Worm (Caenorhabditis elegans) whole organism, L4 larva: ENCODE results near the gene Y39B6A.7.

Experiments
- D1046.2 ChIP-seq: fragments of 200-800 bp; sonication (Bioruptor generic); IDR thresholded peaks from 2 replicates; pipeline ENCODE4 v1.3.6; 2022; ENCODE audit warnings: missing genetic modification characterization, missing compliant biosample characterization
- F44E2.7 ChIP-seq: fragments of 200-800 bp; sonication (Bioruptor generic); IDR thresholded peaks from 2 replicates; pipeline ENCODE4 v2.1.2; 2022; ENCODE audit warnings: missing genetic modification characterization, missing compliant biosample characterization
- F49E8.2 ChIP-seq: sonication (generic microtip); optimal IDR thresholded peaks from 2 replicates; lab custom pipeline; 2016; ENCODE audit warnings: missing compliant biosample characterization, mild to moderate bottlenecking, missing genetic modification characterization, borderline replicate concordance
- Y48G9A.11 ChIP-seq: fragments of 200-800 bp; sonication (Bioruptor generic); IDR thresholded peaks from 2 replicates; pipeline ENCODE4 v1.3.6; 2022; ENCODE audit warnings: missing genetic modification reagents, missing genetic modification characterization, missing compliant biosample characterization
- Y75B8A.6 ChIP-seq: fragments of 200-800 bp; sonication (Bioruptor generic); IDR thresholded peaks from 2 replicates; pipeline ENCODE4 v1.3.6; 2022; ENCODE audit warnings: missing genetic modification reagents, missing genetic modification characterization, missing compliant biosample characterization
- attf-4 ChIP-seq: sonication (generic microtip); optimal IDR thresholded peaks from 3 replicates; lab custom pipeline; 2017; ENCODE audit warnings: missing biosample characterization, missing genetic modification characterization
- cey-2 ChIP-seq: sonication (generic microtip); optimal IDR thresholded peaks from 3 replicates; lab custom pipeline; 2017; ENCODE audit warnings: missing genetic modification characterization, mild to moderate bottlenecking, missing compliant biosample characterization, antibody characterized with exemption, borderline replicate concordance; ENCODE audit not compliant: insufficient read depth
- ctbp-1 ChIP-seq: fragments of 200-800 bp; sonication (Bioruptor generic); IDR thresholded peaks from 2 replicates; pipeline ENCODE4 v1.3.6; 2022; ENCODE audit warnings: missing genetic modification reagents, missing genetic modification characterization, missing compliant biosample characterization
- daf-16 ChIP-seq, 3 experiments: sonication (generic microtip); optimal IDR thresholded peaks; 2 replicates each; lab custom pipeline; 2016 to 2017; ENCODE audit warnings: missing genetic modification characterization in 3 of 3, missing genetic modification reagents in 3 of 3, mild to moderate bottlenecking in 2 of 3, missing compliant biosample characterization in 2 of 3, missing biosample characterization in 1 of 3, moderate library complexity in 1 of 3
- daf-8 ChIP-seq: fragments of 200-800 bp; sonication (Bioruptor generic); IDR thresholded peaks from 2 replicates; pipeline ENCODE4 v1.3.6; 2022; ENCODE audit warnings: missing genetic modification characterization, missing compliant biosample characterization
- egl-43 ChIP-seq: fragments of 200-800 bp; sonication (Bioruptor generic); IDR thresholded peaks from 2 replicates; pipeline ENCODE4 v1.3.6; 2022; ENCODE audit warnings: missing genetic modification reagents, missing genetic modification characterization, missing compliant biosample characterization
- hmg-1.1 ChIP-seq: fragments of 200-800 bp; sonication (Bioruptor generic); IDR thresholded peaks from 2 replicates; pipeline ENCODE4 v1.3.6; 2022; ENCODE audit warnings: missing genetic modification reagents, missing genetic modification characterization, missing compliant biosample characterization
- lin-29 ChIP-seq: fragments of 200-800 bp; sonication (Bioruptor generic); IDR thresholded peaks from 2 replicates; pipeline ENCODE4 v1.3.6; 2022; ENCODE audit warnings: missing genetic modification reagents, missing genetic modification characterization, missing compliant biosample characterization
- lin-38 ChIP-seq: fragments of 200-800 bp; sonication (Bioruptor generic); IDR thresholded peaks from 2 replicates; pipeline ENCODE4 v1.3.6; 2022; ENCODE audit warnings: missing genetic modification reagents, missing genetic modification characterization, missing compliant biosample characterization
- lsy-2 ChIP-seq, 2 experiments: fragments of 150-350 bp in 1 of 2; sonication (generic microtip) in 1 of 2; optimal IDR thresholded peaks; 2 replicates each; lab custom pipeline; 2014 to 2017; ENCODE audit warnings: missing biosample characterization in 2 of 2, missing genetic modification characterization in 2 of 2
- madf-5 ChIP-seq, 2 experiments: fragments of 200-800 bp; sonication (Bioruptor generic); IDR thresholded peaks; 2 replicates each; pipeline ENCODE4 v1.3.6; 2022; ENCODE audit warnings: missing compliant biosample characterization in 2 of 2, missing genetic modification characterization in 2 of 2
- mdt-29 ChIP-seq: fragments of 200-800 bp; sonication (Bioruptor generic); IDR thresholded peaks from 2 replicates; pipeline ENCODE4 v1.3.6; 2022; ENCODE audit warnings: missing genetic modification reagents, missing genetic modification characterization, missing compliant biosample characterization
- mxl-3 ChIP-seq: fragments of 200-800 bp; sonication (Bioruptor generic); optimal IDR thresholded peaks from 2 replicates; lab custom pipeline; 2018; ENCODE audit warnings: mild to moderate bottlenecking, missing genetic modification characterization, missing compliant biosample characterization
- nhr-102 ChIP-seq: sonication (generic microtip); optimal IDR thresholded peaks from 2 replicates; lab custom pipeline; 2016; ENCODE audit warnings: mild to moderate bottlenecking, missing genetic modification characterization, moderate library complexity, missing compliant biosample characterization
- nhr-25 ChIP-seq: sonication (generic microtip); optimal IDR thresholded peaks from 2 replicates; lab custom pipeline; 2017; ENCODE audit warnings: missing genetic modification characterization, mild to moderate bottlenecking, missing compliant biosample characterization, antibody characterized with exemption, moderate library complexity, borderline replicate concordance; ENCODE audit not compliant: insufficient read depth
- nhr-76 ChIP-seq: fragments of 150-350 bp; optimal IDR thresholded peaks from 2 replicates; lab custom pipeline; 2014; ENCODE audit warnings: missing biosample characterization, missing genetic modification characterization
- pha-4 ChIP-seq, 2 experiments: fragments of 150-350 bp in 1 of 2; fragments of 200-800 bp in 1 of 2; sonication (Bioruptor generic) in 1 of 2; IDR thresholded peaks in 1 of 2; optimal IDR thresholded peaks in 1 of 2; 2 replicates each; pipeline versions ENCODE4 v1.3.6 to Lab custom; 2014 to 2022; ENCODE audit warnings: missing genetic modification characterization in 2 of 2, missing genetic modification reagents in 2 of 2, missing biosample characterization in 1 of 2, missing compliant biosample characterization in 1 of 2
- php-3 ChIP-seq: fragments of 200-800 bp; sonication (Bioruptor generic); IDR thresholded peaks from 2 replicates; pipeline ENCODE4 v1.3.6; 2022; ENCODE audit warnings: missing genetic modification reagents, missing genetic modification characterization, missing compliant biosample characterization
- sdz-12 ChIP-seq: fragments of 200-800 bp; sonication (Bioruptor generic); optimal IDR thresholded peaks from 2 replicates; lab custom pipeline; 2018; ENCODE audit warnings: mild to moderate bottlenecking, missing genetic modification characterization, missing compliant biosample characterization
- set-16 ChIP-seq: fragments of 200-800 bp; sonication (Bioruptor generic); IDR thresholded peaks from 2 replicates; pipeline ENCODE4 v1.3.6; 2022; ENCODE audit warnings: missing genetic modification reagents, missing genetic modification characterization, missing compliant biosample characterization
- snpc-4 ChIP-seq: fragments of 150-350 bp; optimal IDR thresholded peaks from 2 replicates; lab custom pipeline; 2014; ENCODE audit warnings: missing biosample characterization, missing genetic modification characterization
- tag-97 ChIP-seq: fragments of 200-800 bp; sonication (Bioruptor generic); IDR thresholded peaks from 2 replicates; pipeline ENCODE4 v1.3.6; 2022; ENCODE audit warnings: missing genetic modification characterization, missing compliant biosample characterization
- unc-62 ChIP-seq, 3 experiments: fragments of 150-350 bp in 1 of 3; sonication (generic microtip); optimal IDR thresholded peaks in 2 of 3; peaks in 1 of 3; 1 replicate in 1 of 3; 2 replicates in 2 of 3; lab custom pipeline; 2014 to 2017; ENCODE audit warnings: missing biosample characterization in 3 of 3, missing genetic modification characterization in 3 of 3, missing genetic modification reagents in 3 of 3, missing genotype in 1 of 3
- zag-1 ChIP-seq: fragments of 150-350 bp; optimal IDR thresholded peaks from 2 replicates; lab custom pipeline; 2014; ENCODE audit warnings: missing biosample characterization, missing genetic modification characterization

Y39B6A.7 gene

ce11 chrV:19189963-19190597 is 41.1 kb upstream of the Y39B6A.7 start, which contains the start of the genes Y39B6A.3 and pph-5 (continued):
- TF ChIP-seq nhr-25 (tag; lab: Kevin White, UChicago) = no peak
- TF ChIP-seq hmg-1.1 (GFP tag; lab: Robert Waterston, UW) = 0 out of 2 replicates have a peak, but pooled peaks have one; percentile 26
- TF ChIP-seq nhr-76 (tag; lab: Kevin White, UChicago) = no peak
- TF ChIP-seq cey-2 (tag; lab: Kevin White, UChicago) = no peak
- no peak for TF ChIP-seq attf-4 (tag; lab: Kevin White, UChicago)
- TF ChIP-seq mdt-29 (GFP tag; lab: Robert Waterston, UW) = no peak
- TF ChIP-seq F49E8.2 (tag; lab: Kevin White, UChicago) = no peak
- TF ChIP-seq ctbp-1 (GFP tag; lab: Robert Waterston, UW) = no peak
- TF ChIP-seq tag-97 (GFP tag; lab: Robert Waterston, UW) = no peak
- TF ChIP-seq daf-16 (GFP tag; optimal IDR thresholded peaks at IDR 0.05; lab: Kevin White, UChicago) = no peak
- no peak for TF ChIP-seq daf-16 (tag; optimal IDR thresholded peaks at IDR 0.05; lab: Kevin White, UChicago)
- TF ChIP-seq daf-8 (GFP tag; lab: Robert Waterston, UW) = no peak
- peak; percentile 99 for TF ChIP-seq Y48G9A.11 (GFP tag; lab: Robert Waterston, UW)
- TF ChIP-seq nhr-102 (tag; lab: Kevin White, UChicago) = no peak
- TF ChIP-seq lin-29 = no peak
- TF ChIP-seq egl-43 = no peak

DNA sequence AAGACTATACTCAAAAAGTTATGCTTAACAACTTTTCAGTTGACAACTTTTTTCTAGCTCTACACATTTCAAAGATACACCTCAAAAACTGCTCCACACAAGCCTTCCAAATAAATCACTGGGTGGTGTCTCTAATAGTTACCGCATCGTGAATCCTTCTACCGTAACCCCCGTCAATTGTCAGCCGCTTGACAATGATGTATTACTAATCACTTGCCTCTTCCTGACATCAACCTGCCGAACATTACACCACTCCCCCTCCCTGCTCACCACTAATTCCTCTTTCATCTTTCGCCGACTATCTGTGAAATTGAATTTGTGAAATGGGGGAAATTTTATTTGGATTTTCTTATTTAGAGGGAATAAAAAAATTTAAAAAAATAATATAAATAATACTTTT is 32.7 kb upstream of the Y39B6A.7 start:
- TF ChIP-seq sdz-12 (no peak), pha-4 (GFP tag; IDR thresholded peaks at IDR 0.05; lab: Robert Waterston, UW) (no peak), pha-4 (tag; optimal IDR thresholded peaks at IDR 0.05; lab: Kevin White, UChicago) (no peak), daf-16 (GFP tag; optimal IDR thresholded peaks at IDR 0.05; lab: Kevin White, UChicago) (no peak), daf-16 (tag; optimal IDR thresholded peaks at IDR 0.05; lab: Kevin White, UChicago) (no peak), D1046.2 (GFP tag; lab: Robert Waterston, UW) (no peak), zag-1 (tag; lab: Kevin White, UChicago) (no peak), snpc-4 (tag; lab: Kevin White, UChicago) (no peak), lsy-2 (tag; optimal IDR thresholded peaks at IDR 0.05; lab: Kevin White, UChicago) (no peak), Y75B8A.6 (GFP tag; lab: Robert Waterston, UW) (no peak), unc-62 (GFP tag; optimal IDR thresholded peaks at IDR 0.05 in 1 of 2; lab: Kevin White, UChicago) (no peak), unc-62 (tag; optimal IDR thresholded peaks at IDR 0.05; lab: Kevin White, UChicago) (no peak), egl-43 (no peak), mxl-3 (no peak), mdt-29 (GFP tag; lab: Robert Waterston, UW) (no peak), madf-5 (GFP tag; IDR thresholded peaks at IDR 0.05; lab: Robert Waterston, UW) (no peak)
- TF ChIP-seq, all 104 proteins: peak for 0

- TF ChIP-seq hmg-1.1 (GFP tag; lab: Robert Waterston, UW) (no peak), lin-29 (no peak)
These were observed 29.9 kb upstream of the Y39B6A.7 start for ce11 chrV:19178896-19179295.

ce11 chrV:19177804-19178203 is 28.8 kb upstream of the Y39B6A.7 start:
- TF ChIP-seq php-3 (no peak), lin-38 (GFP tag; lab: Robert Waterston, UW) (peak; percentile 42; the same call in 1 of the 2 replicates), set-16 (GFP tag; lab: Robert Waterston, UW) (0 out of 2 replicates have a peak, but pooled peaks have one; percentile 11)

- no peak for TF ChIP-seq nhr-102 (tag; lab: Kevin White, UChicago)
- no peak for TF ChIP-seq F44E2.7 (GFP tag; lab: Robert Waterston, UW)
These were observed 28.1 kb upstream of the Y39B6A.7 start for ce11 chrV:19177070-19177469.
